Worm (Caenorhabditis elegans) whole organism, midembryonic: ENCODE data around the gene F42G2.5.

Source experiments
- T22C8.4 ChIP-seq: fragments of 200-800 bp; sonication (Bioruptor generic); IDR thresholded peaks from 2 replicates; pipeline ENCODE4 v1.3.6; 2022; ENCODE audit warnings: missing genetic modification characterization, missing compliant biosample characterization
- cog-1 ChIP-seq: sonication (generic microtip); optimal IDR thresholded peaks from 2 replicates; lab custom pipeline; 2016; ENCODE audit warnings: missing genetic modification characterization, missing compliant biosample characterization
- flt-1 ChIP-seq: fragments of 200-800 bp; sonication (Bioruptor generic); IDR thresholded peaks from 2 replicates; pipeline ENCODE4 v1.3.6; 2022; ENCODE audit warnings: missing genetic modification characterization, missing compliant biosample characterization
- klf-2 ChIP-seq: fragments of 200-800 bp; sonication (Bioruptor generic); conservative IDR thresholded peaks from 2 replicates; pipeline ENCODE4 v1.3.6; 2022; ENCODE audit warnings: missing genetic modification reagents, missing genetic modification characterization, missing compliant biosample characterization
- med-1 ChIP-seq: sonication (generic microtip); optimal IDR thresholded peaks from 2 replicates; lab custom pipeline; 2017; ENCODE audit warnings: missing genetic modification characterization, mild to moderate bottlenecking, missing compliant biosample characterization, antibody characterized with exemption, missing genetic modification reagents; ENCODE audit not compliant: insufficient read depth
- ref-1 ChIP-seq: fragments of 200-800 bp; sonication (Bioruptor generic); conservative IDR thresholded peaks from 2 replicates; pipeline ENCODE4 v1.3.6; 2022; ENCODE audit warnings: missing genetic modification reagents, missing genetic modification characterization, missing compliant biosample characterization
- tab-1 ChIP-seq: fragments of 200-800 bp; sonication (Bioruptor generic); IDR thresholded peaks from 2 replicates; pipeline ENCODE4 v1.3.6; 2022; ENCODE audit warnings: missing genetic modification characterization, missing compliant biosample characterization
- ztf-23 ChIP-seq: fragments of 200-800 bp; sonication (Bioruptor generic); IDR thresholded peaks from 2 replicates; pipeline ENCODE4 v1.3.6; 2022; ENCODE audit warnings: missing genetic modification reagents, missing genetic modification characterization, missing compliant biosample characterization
- ztf-29 ChIP-seq: fragments of 200-800 bp; sonication (Bioruptor generic); IDR thresholded peaks from 2 replicates; pipeline ENCODE4 v1.3.6; 2022; ENCODE audit warnings: missing genetic modification reagents, missing genetic modification characterization, missing compliant biosample characterization

F42G2.5 gene

ce11 chrII:2421185-2421584, 3.4 kb upstream of the F42G2.5 start:
- TF ChIP-seq T22C8.4 (GFP tag; lab: Robert Waterston, UW) (no peak), ref-1 (GFP tag; lab: Robert Waterston, UW) (no peak), med-1 (GFP tag; lab: Kevin White, UChicago) (no peak), ztf-29 (GFP tag; lab: Robert Waterston, UW) (no peak), cog-1 (tag; lab: Kevin White, UChicago) (no peak), ztf-23 (GFP tag; lab: Robert Waterston, UW) (no peak), tab-1 (GFP tag; lab: Robert Waterston, UW) (no peak), klf-2 (no peak), flt-1 (no peak)

- TF ChIP-seq cog-1 (tag; lab: Kevin White, UChicago) (no peak), klf-2 (no peak), ref-1 (GFP tag; lab: Robert Waterston, UW) (no peak), ztf-29 (GFP tag; lab: Robert Waterston, UW) (no peak), flt-1 (no peak), T22C8.4 (GFP tag; lab: Robert Waterston, UW) (no peak), tab-1 (GFP tag; lab: Robert Waterston, UW) (no peak), med-1 (GFP tag; lab: Kevin White, UChicago) (no peak), ztf-23 (GFP tag; lab: Robert Waterston, UW) (no peak)
Measured at ce11 chrII:2420685-2421084, 2.9 kb upstream of the F42G2.5 start.

ce11 chrII:2418836-2419235, 1.0 kb upstream of the F42G2.5 start, which contains the start of gene fbxc-20:
Gene fbxc-20 (plus strand): TSS chrII:2419136.
- TF ChIP-seq flt-1 (no peak), ztf-23 (GFP tag; lab: Robert Waterston, UW) (no peak), ref-1 (GFP tag; lab: Robert Waterston, UW) (no peak), tab-1 (GFP tag; lab: Robert Waterston, UW) (no peak), ztf-29 (GFP tag; lab: Robert Waterston, UW) (no peak), cog-1 (tag; lab: Kevin White, UChicago) (no peak), T22C8.4 (GFP tag; lab: Robert Waterston, UW) (no peak), klf-2 (no peak)

ce11 chrII:2415439-2415838, 2.4 kb downstream of the F42G2.5 start, which contains the start of gene fbxa-4:
Gene fbxa-4 (minus strand): TSS chrII:2415531.
- no peak for TF ChIP-seq ref-1 (GFP tag; lab: Robert Waterston, UW)

ce11 chrII:2412649-2413048, 5.1 kb downstream of the F42G2.5 start, which contains the start of gene fbxa-182:
Gene fbxa-182 (minus strand): TSS chrII:2412749.
- TF ChIP-seq klf-2 (no peak), T22C8.4 (GFP tag; lab: Robert Waterston, UW) (no peak)

- TF ChIP-seq med-1 (GFP tag; lab: Kevin White, UChicago), result no peak
- no peak for TF ChIP-seq flt-1
- no peak for TF ChIP-seq klf-2
- TF ChIP-seq T22C8.4 (GFP tag; lab: Robert Waterston, UW), result no peak
- TF ChIP-seq cog-1 (tag; lab: Kevin White, UChicago), result no peak
- no peak for TF ChIP-seq ztf-23 (GFP tag; lab: Robert Waterston, UW)
- no peak for TF ChIP-seq ztf-29 (GFP tag; lab: Robert Waterston, UW)
- TF ChIP-seq tab-1 (GFP tag; lab: Robert Waterston, UW), result no peak
- TF ChIP-seq ref-1 (GFP tag; lab: Robert Waterston, UW), result no peak
Measured at ce11 chrII:2411555-2411954, 6.2 kb downstream of the F42G2.5 start.

- no peak for TF ChIP-seq T22C8.4 (GFP tag; lab: Robert Waterston, UW)
Measured at ce11 chrII:2411093-2411492, 6.7 kb downstream of the F42G2.5 start.

ce11 chrII:2403984-2404383, 13.8 kb downstream of the F42G2.5 start, which contains the start of gene F16G10.1:
Gene F16G10.1 (plus strand): TSS chrII:2404284.
- TF ChIP-seq ref-1 (GFP tag; lab: Robert Waterston, UW) (no peak), T22C8.4 (GFP tag; lab: Robert Waterston, UW) (no peak), flt-1 (no peak), tab-1 (GFP tag; lab: Robert Waterston, UW) (no peak)

ce11 chrII:2399810-2400209, 18.0 kb downstream of the F42G2.5 start:
- TF ChIP-seq ztf-23 (GFP tag; lab: Robert Waterston, UW), result no peak
- TF ChIP-seq tab-1 (GFP tag; lab: Robert Waterston, UW), result no peak
- TF ChIP-seq med-1 (GFP tag; lab: Kevin White, UChicago), result no peak
- TF ChIP-seq flt-1, result no peak
- TF ChIP-seq ztf-29 (GFP tag; lab: Robert Waterston, UW), result no peak

- TF ChIP-seq flt-1 (no peak), klf-2 (no peak), tab-1 (GFP tag; lab: Robert Waterston, UW) (no peak), ref-1 (GFP tag; lab: Robert Waterston, UW) (no peak), ztf-23 (GFP tag; lab: Robert Waterston, UW) (no peak), med-1 (GFP tag; lab: Kevin White, UChicago) (no peak), cog-1 (tag; lab: Kevin White, UChicago) (no peak), ztf-29 (GFP tag; lab: Robert Waterston, UW) (no peak), T22C8.4 (GFP tag; lab: Robert Waterston, UW) (no peak)
Measured at ce11 chrII:2398884-2399283, 18.9 kb downstream of the F42G2.5 start, which contains the start of gene F16G10.14. Gene F16G10.14 (minus strand): TSS chrII:2398984.

ce11 chrII:2395864-2396263, 21.9 kb downstream of the F42G2.5 start, which contains the start of gene F16G10.13:
Gene F16G10.13 (minus strand): TSS chrII:2395964.
- TF ChIP-seq T22C8.4 (GFP tag; lab: Robert Waterston, UW) (no peak), flt-1 (no peak), klf-2 (no peak)
